Fruit fly (Drosophila melanogaster): Measurements from ENCODE around the gene AttD.

The AttD gene

DNA sequence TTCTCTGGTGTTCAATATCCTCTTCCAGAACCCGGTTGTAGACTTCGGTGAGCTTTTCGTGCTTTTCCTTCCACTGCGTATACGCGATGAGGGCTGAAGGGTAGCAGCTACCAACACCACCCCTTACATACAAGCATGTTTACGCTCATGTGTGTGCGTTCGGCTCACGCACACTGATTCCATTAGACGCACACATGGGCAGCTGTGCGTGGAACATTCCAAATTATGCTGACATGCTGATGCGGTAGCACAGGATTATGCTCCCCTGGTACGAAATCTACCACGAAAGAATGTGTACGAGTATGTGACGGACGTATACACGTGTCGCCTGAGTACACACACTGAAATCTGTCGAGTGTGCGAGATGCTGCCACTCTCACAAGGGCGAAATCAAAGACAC lies 21.4 kb upstream of the AttD start (continued):
- TF ChIP-seq pita (GFP tag; optimal IDR thresholded peaks at IDR 0.05) (peak; percentile 57), sob (GFP tag; IDR thresholded peaks at IDR 0.05) (no peak), Hmr (GFP tag; optimal IDR thresholded peaks at IDR 0.05) (no peak), HLH4C (GFP tag; IDR thresholded peaks at IDR 0.05; ENCODE audit: partially characterized antibody) (0 out of 3 replicates have a peak, but pooled peaks have one; percentile 14), MTF-1 (GFP tag; optimal IDR thresholded peaks at IDR 0.05; ENCODE audit: borderline replicate concordance) (no peak), abd-A (tag; optimal IDR thresholded peaks at IDR 0.05) (peak; percentile 93), CG8478 (optimal IDR thresholded peaks at IDR 0.05) (peak; percentile 91), pros (GFP tag; optimal IDR thresholded peaks at IDR 0.05) (peak; percentile 100), Oaz (GFP tag; IDR thresholded peaks at IDR 0.05) (no peak), Dref (GFP tag; IDR thresholded peaks at IDR 0.05) (no peak), inv (GFP tag; IDR thresholded peaks at IDR 0.05; ENCODE audit: partially characterized antibody) (0 out of 2 replicates have a peak, but pooled peaks have one; percentile 23), HLHmδ (GFP tag; optimal IDR thresholded peaks at IDR 0.05) (peak; percentile 76), CG42726 (GFP tag; IDR thresholded peaks at IDR 0.05; ENCODE audit: partially characterized antibody) (peak; percentile 64; the same call in 1 of the 2 replicates), BEAF-32 (GFP tag; optimal IDR thresholded peaks at IDR 0.05) (no peak), ranshi (GFP tag; IDR thresholded peaks at IDR 0.05) (no peak), cg (GFP tag; optimal IDR thresholded peaks at IDR 0.05) (peak; percentile 97), CG1603 (tag; optimal IDR thresholded peaks at IDR 0.05) (peak; percentile 18), CG31224 (GFP tag; IDR thresholded peaks at IDR 0.05) (peak; percentile 98), Med (GFP tag) (peak; percentile 13), CG1832 (GFP tag; optimal IDR thresholded peaks at IDR 0.05) (no peak), MBD-R2 (GFP tag; IDR thresholded peaks at IDR 0.05) (peak; percentile 27; the same call in 1 of the 2 replicates), CG9932 (GFP tag; IDR thresholded peaks at IDR 0.05) (peak; percentile 32; the same call in 1 of the 2 replicates), NfI (GFP tag; optimal IDR thresholded peaks at IDR 0.05) (no peak), amos (GFP tag; IDR thresholded peaks at IDR 0.05; ENCODE audit: partially characterized antibody) (peak; percentile 23; the same call in 1 of the 2 replicates), CG10321 (GFP tag; IDR thresholded peaks at IDR 0.05) (no peak), kni (GFP tag; optimal IDR thresholded peaks at IDR 0.05) (peak; percentile 48), CG34224 (GFP tag; IDR thresholded peaks at IDR 0.05; ENCODE audit: partially characterized antibody) (peak; percentile 26; the same call in 1 of the 3 replicates), CG4424 (GFP tag; optimal IDR thresholded peaks at IDR 0.05) (no peak), Spps (tag; optimal IDR thresholded peaks at IDR 0.05) (no peak), CG18764 (GFP tag; optimal IDR thresholded peaks at IDR 0.05) (no peak), CG9797 (GFP tag; optimal IDR thresholded peaks at IDR 0.05) (no peak), CG11085 (GFP tag; IDR thresholded peaks at IDR 0.05) (no peak), Rfx (GFP tag; IDR thresholded peaks at IDR 0.05) (0 out of 2 replicates have a peak, but pooled peaks have one; percentile 12), rib (GFP tag; IDR thresholded peaks at IDR 0.05) (no peak), trem (tag; optimal IDR thresholded peaks at IDR 0.05) (no peak), wor (GFP tag; IDR thresholded peaks at IDR 0.05) (no peak), CG4730 (GFP tag; IDR thresholded peaks at IDR 0.05) (no peak), CG13123 (GFP tag; optimal IDR thresholded peaks at IDR 0.05) (no peak), Doc3 (GFP tag; IDR thresholded peaks at IDR 0.05; ENCODE audit: partially characterized antibody) (0 out of 3 replicates have a peak, but pooled peaks have one; percentile 38), en (GFP tag; optimal IDR thresholded peaks at IDR 0.05) (no peak), D19A (tag; optimal IDR thresholded peaks at IDR 0.05) (no peak), CG3995 (GFP tag; optimal IDR thresholded peaks at IDR 0.05) (no peak), CG6254 (GFP tag; optimal IDR thresholded peaks at IDR 0.05) (no peak), CG9215 (GFP tag; IDR thresholded peaks at IDR 0.05) (no peak), ems (GFP tag; optimal IDR thresholded peaks at IDR 0.05) (no peak), pzg (GFP tag; optimal IDR thresholded peaks at IDR 0.05) (peak; percentile 19), hbn (GFP tag; IDR thresholded peaks at IDR 0.05; ENCODE audit: partially characterized antibody) (no peak), Eip74EF (GFP tag; optimal IDR thresholded peaks at IDR 0.05) (no peak), CG14710 (tag; optimal IDR thresholded peaks at IDR 0.05) (no peak), C15 (GFP tag; IDR thresholded peaks at IDR 0.05) (no peak)
